Worm (Caenorhabditis elegans): Measurements from ENCODE around the gene pqn-87.

DNA sequence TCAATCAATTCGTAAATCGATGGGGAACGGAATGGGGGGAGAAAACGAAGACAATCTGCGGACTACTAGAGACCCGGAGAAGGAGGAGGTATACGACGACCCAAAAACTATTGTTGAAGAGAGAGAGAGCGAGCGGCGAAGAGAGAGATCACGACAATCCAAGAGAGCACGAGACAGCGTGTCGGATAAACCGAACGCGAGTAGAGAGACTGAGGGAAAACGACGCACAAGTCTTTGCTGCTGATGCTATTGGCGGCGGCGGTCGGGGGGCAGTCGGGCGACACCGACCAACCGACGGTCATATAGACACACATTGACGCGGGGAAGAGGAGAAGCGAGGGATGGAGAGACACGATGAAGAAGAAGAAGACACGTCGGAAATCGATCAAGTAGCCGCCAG is 2.4 kb downstream of the pqn-87 start:
- TF ChIP-seq ama-1 (optimal IDR thresholded peaks at IDR 0.05) (no peak), nhr-10 (tag; optimal IDR thresholded peaks at IDR 0.05) (no peak), unc-62 (GFP tag; optimal IDR thresholded peaks at IDR 0.05) (no peak), nhr-237 (tag; optimal IDR thresholded peaks at IDR 0.05) (no peak), ztf-11 (tag; optimal IDR thresholded peaks at IDR 0.05) (no peak), ZK546.5 (tag; optimal IDR thresholded peaks at IDR 0.05) (no peak), elt-3 (tag; optimal IDR thresholded peaks at IDR 0.05) (no peak), skn-1 (tag; optimal IDR thresholded peaks at IDR 0.05) (no peak), lin-39 (tag; optimal IDR thresholded peaks at IDR 0.05) (no peak), sem-4 (tag; optimal IDR thresholded peaks at IDR 0.05) (peak; percentile 47), lsy-2 (tag; optimal IDR thresholded peaks at IDR 0.05) (peak; percentile 40 to 73), alr-1 (tag; optimal IDR thresholded peaks at IDR 0.05) (no peak), fos-1 (tag; optimal IDR thresholded peaks at IDR 0.05) (peak; percentile 79)
